Fruit fly (Drosophila melanogaster) whole organism: ENCODE results near the gene Eogt.

Source experiments
- CG8478 ChIP-seq: fragments of >200 bp; optimal IDR thresholded peaks from 2 replicates; lab custom pipeline; 2018; ENCODE audit warnings: inconsistent platforms
- Dll ChIP-seq: fragments of >200 bp; optimal IDR thresholded peaks from 2 replicates; lab custom pipeline; 2017
- EcR ChIP-seq, 2 experiments: fragments of >200 bp; optimal IDR thresholded peaks; 2 replicates each; lab custom pipeline; 2017; ENCODE audit warnings: missing biosample characterization in 2 of 2, missing genetic modification characterization in 2 of 2, missing genetic modification reagents in 2 of 2
- pan ChIP-seq: fragments of >200 bp; optimal IDR thresholded peaks from 2 replicates; lab custom pipeline; 2017
- psq ChIP-seq: fragments of >200 bp; optimal IDR thresholded peaks from 2 replicates; lab custom pipeline; 2017
- usp ChIP-seq: fragments of >200 bp; optimal IDR thresholded peaks from 2 replicates; lab custom pipeline; 2017; ENCODE audit warnings: missing biosample characterization, missing genetic modification characterization, mixed read lengths

The Eogt gene

DNA sequence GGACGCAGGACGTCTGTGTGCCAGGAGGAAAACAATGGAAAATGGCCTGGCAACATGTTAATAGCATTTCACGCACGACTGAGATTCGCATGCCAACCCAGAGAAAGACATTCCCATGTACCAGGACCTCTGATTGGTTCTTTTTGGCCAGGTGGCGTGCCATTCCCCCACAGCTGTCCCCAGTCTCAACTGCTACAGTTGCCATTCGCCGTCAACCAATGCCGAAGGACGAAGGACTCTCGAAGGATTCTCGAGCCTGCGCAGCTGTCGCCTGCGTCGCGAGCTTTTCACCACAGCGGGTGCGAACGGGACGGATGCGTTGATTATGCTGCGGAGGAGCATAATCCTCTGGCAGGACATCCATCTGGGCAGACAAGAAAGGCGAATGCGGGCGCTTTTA, 19.0 kb downstream of the Eogt start, which contains the start of gene VGlut:
Gene VGlut, plus strand, starts transcription at position 399 of the 400 bp plus-strand sequence.
- TF ChIP-seq usp (GFP tag; lab: Kevin White, UChicago) = no peak
- TF ChIP-seq Dll = no peak
- no peak for TF ChIP-seq CG8478 (lab: Kevin White, UChicago)
- no peak for TF ChIP-seq EcR (GFP tag; optimal IDR thresholded peaks at IDR 0.05; lab: Kevin White, UChicago)
- no peak for TF ChIP-seq psq (lab: Kevin White, UChicago)
- TF ChIP-seq pan (lab: Kevin White, UChicago) = no peak

DNA sequence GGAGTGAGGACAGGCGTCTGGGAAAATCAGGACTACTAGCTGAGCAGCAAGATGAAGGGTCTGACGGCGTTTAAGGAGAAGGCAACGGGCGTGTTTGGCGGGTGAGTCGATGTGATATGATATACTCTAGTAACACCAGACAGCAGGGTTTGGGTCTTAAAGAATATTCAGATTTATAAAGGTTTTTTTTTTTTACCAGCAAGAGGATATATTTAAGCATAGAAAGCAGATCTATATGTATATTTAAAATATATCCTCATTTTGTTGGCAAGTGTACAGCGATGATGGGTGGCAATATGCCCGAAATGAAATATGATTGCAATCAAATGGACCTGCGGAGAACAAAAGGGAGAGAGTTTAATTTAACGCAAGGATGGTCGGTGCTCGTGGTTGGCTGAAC, 21.3 kb downstream of the Eogt start:
- TF ChIP-seq EcR (GFP tag; optimal IDR thresholded peaks at IDR 0.05; lab: Kevin White, UChicago) = no peak

DNA sequence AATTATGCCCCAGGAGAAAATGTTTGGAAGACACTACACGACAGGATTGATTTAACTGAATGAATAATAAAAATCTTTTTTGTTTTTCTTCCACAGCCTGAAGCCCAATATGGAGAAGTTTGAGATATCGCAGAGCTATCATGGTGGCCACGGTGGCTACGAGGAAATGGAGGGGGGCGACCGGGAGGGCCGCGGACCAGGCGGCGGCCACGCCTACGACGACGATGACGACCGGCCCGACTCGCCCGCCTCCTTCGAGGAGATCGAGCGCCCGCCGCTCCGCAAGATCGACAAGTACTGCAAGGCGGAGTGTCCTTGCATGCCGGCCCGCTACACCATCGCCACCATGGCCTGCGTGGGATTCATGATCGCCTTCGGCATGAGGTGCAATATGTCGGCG, 23.7 kb downstream of the Eogt start:
- TF ChIP-seq Dll = no peak
- no peak for TF ChIP-seq usp (GFP tag; lab: Kevin White, UChicago)
- TF ChIP-seq EcR (GFP tag; optimal IDR thresholded peaks at IDR 0.05; lab: Kevin White, UChicago) = no peak
- no peak for TF ChIP-seq pan (lab: Kevin White, UChicago)
- no peak for TF ChIP-seq CG8478 (lab: Kevin White, UChicago)
- no peak for TF ChIP-seq psq (lab: Kevin White, UChicago)

DNA sequence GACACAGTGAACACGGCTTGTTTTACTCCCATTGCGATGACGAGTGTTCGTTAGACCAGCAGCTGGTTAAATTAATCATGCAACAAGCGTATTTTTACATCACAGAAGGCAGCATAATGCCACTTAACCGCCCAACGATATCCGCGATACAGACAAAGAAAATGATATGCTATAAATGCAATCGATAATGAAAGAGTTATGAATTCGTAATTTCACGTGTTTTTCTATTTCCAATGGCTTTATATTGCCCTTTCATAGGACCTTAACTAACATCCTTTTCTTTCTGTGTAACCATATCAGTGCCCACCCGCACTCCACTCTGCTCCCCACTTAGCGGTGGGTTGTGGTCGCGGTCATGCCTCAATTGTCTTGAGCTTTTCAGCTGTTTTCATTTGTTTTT, 32.2 kb downstream of the Eogt start:
- TF ChIP-seq CG8478 (lab: Kevin White, UChicago) = no peak
- TF ChIP-seq EcR (GFP tag; optimal IDR thresholded peaks at IDR 0.05; lab: Kevin White, UChicago) = no peak
- TF ChIP-seq pan (lab: Kevin White, UChicago) = no peak
- TF ChIP-seq Dll = no peak
- no peak for TF ChIP-seq psq (lab: Kevin White, UChicago)

DNA sequence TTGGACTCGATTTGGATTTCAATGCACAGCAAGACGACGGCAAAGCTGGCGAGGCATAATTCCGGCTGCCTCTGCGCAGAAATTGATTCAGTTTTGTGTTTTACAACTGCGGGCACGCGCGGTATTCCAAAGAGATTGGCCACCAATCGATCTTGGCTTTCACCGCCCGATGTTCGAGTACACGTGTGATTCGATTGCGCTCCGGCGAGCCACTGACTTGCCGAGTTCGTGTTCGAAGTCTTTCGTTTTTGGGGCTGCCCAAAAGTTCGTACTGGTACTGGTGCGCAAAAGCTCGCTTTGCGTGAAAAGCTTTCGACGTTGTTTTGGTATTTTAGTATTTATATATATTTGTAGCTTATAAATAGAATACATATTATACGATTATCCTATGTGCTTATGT, 34.2 kb downstream of the Eogt start, which contains the start of gene CG18641:
Gene CG18641, minus strand, starts transcription at position 214 of the 400 bp plus-strand sequence.
- no peak for TF ChIP-seq psq (lab: Kevin White, UChicago)
- TF ChIP-seq pan (lab: Kevin White, UChicago) = no peak
- no peak for TF ChIP-seq Dll
- TF ChIP-seq CG8478 (lab: Kevin White, UChicago) = no peak
- TF ChIP-seq usp (GFP tag; lab: Kevin White, UChicago) = no peak
- no peak for TF ChIP-seq EcR (GFP tag; optimal IDR thresholded peaks at IDR 0.05; lab: Kevin White, UChicago)

DNA sequence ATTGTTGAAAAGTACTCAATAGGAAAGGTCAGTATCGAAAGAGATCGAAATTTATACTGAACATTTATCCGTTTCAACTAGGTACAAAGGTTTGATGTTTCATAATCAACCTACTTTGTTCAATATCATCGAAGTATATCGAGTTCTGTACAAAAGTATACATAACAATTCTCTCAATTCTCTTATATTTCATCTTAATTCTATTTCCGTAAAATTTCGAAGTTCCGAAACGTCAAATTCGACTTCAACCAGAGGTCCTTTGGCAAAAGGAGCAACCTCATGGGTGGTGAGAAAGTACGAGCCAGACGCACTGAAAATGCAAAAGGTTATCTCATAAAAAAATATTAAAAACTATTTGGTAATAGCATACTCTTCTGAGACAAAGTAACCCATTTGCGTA, 35.7 kb downstream of the Eogt start, which contains the start of gene CG31948:
Gene CG31948, minus strand, starts transcription at position 101 of the 400 bp plus-strand sequence.
- no peak for TF ChIP-seq pan (lab: Kevin White, UChicago)
- TF ChIP-seq CG8478 (lab: Kevin White, UChicago) = no peak
- no peak for TF ChIP-seq psq (lab: Kevin White, UChicago)
- no peak for TF ChIP-seq EcR (GFP tag; optimal IDR thresholded peaks at IDR 0.05; lab: Kevin White, UChicago)
- TF ChIP-seq usp (GFP tag; lab: Kevin White, UChicago) = no peak
- no peak for TF ChIP-seq Dll

DNA sequence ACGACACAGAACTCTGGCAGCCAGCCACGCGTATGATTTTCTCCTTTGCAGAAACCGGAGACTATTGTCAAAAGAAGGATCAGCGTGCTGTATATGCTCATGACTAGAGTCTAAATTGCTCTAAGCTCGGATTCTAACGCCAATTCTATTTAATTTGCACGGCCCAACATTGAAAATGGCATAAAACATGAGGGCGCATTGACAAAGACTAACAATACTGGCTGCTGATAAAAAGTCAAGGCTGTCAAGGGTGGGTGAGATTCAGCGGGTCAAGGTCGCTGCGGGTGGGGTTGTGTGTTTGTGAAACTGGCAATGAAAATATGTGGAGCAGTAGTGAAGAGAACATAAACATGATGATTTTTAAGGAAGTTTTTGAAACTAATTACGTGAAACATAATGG, 37.0 kb downstream of the Eogt start, which contains the start of gene CG34448:
Gene CG34448, minus strand, starts transcription at position 101 of the 400 bp plus-strand sequence.
- TF ChIP-seq pan (lab: Kevin White, UChicago) = no peak
- TF ChIP-seq psq (lab: Kevin White, UChicago) = no peak
- no peak for TF ChIP-seq CG8478 (lab: Kevin White, UChicago)
- TF ChIP-seq Dll = no peak
- no peak for TF ChIP-seq usp (GFP tag; lab: Kevin White, UChicago)
- TF ChIP-seq EcR (GFP tag; optimal IDR thresholded peaks at IDR 0.05; lab: Kevin White, UChicago) = no peak

DNA sequence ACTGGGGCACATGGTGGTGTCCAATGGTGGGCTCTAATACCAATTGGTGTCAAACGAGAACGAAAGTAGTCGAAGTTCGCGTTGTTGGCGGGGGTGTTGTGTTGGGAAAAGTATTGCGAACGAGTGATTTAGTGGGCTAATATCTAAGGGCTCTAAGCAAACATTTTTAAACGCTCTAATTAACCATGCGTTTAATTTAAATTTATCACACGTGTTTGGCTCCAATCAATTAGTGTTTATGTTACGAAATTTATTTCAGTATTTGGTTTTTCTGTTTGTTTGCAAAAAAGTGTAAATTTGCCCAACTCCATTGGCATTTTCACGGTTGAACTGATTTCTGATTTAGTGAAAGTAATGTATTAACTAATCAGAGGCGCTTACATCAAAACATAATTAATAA, 39.0 kb downstream of the Eogt start, which contains the start of gene CG34447:
Gene CG34447, minus strand, starts transcription at position 101 of the 400 bp plus-strand sequence.
- TF ChIP-seq Dll = no peak
- no peak for TF ChIP-seq EcR (GFP tag; optimal IDR thresholded peaks at IDR 0.05; lab: Kevin White, UChicago)
- TF ChIP-seq usp (GFP tag; lab: Kevin White, UChicago) = no peak
- TF ChIP-seq pan (lab: Kevin White, UChicago) = no peak
- no peak for TF ChIP-seq CG8478 (lab: Kevin White, UChicago)
- TF ChIP-seq psq (lab: Kevin White, UChicago) = no peak

DNA sequence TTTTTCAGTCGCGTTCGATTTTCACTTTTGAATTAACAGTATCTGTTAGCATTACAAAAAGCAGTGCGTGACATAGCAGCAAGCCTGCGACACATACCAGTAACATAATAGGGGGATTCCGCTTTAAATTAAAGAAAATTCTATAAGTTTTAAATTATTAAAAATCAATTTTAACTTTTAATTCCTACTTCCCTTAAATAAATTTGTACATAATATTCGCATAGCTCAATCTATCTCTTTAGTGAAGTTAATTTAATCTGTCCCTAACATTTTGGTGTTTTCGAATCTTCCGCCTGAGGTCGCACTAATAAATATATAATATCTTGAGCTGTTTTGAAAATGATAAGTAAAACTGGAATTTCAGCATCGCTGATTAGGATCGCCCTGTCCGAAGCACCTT, 39.6 kb downstream of the Eogt start, which contains the start of gene CG9886:
Gene CG9886, plus strand, starts transcription at position 341 of the 400 bp plus-strand sequence.
- TF ChIP-seq CG8478 (lab: Kevin White, UChicago) = no peak
- TF ChIP-seq pan (lab: Kevin White, UChicago) = no peak
- no peak for TF ChIP-seq usp (GFP tag; lab: Kevin White, UChicago)
- no peak for TF ChIP-seq psq (lab: Kevin White, UChicago)
- no peak for TF ChIP-seq EcR (GFP tag; optimal IDR thresholded peaks at IDR 0.05; lab: Kevin White, UChicago)
- no peak for TF ChIP-seq Dll

DNA sequence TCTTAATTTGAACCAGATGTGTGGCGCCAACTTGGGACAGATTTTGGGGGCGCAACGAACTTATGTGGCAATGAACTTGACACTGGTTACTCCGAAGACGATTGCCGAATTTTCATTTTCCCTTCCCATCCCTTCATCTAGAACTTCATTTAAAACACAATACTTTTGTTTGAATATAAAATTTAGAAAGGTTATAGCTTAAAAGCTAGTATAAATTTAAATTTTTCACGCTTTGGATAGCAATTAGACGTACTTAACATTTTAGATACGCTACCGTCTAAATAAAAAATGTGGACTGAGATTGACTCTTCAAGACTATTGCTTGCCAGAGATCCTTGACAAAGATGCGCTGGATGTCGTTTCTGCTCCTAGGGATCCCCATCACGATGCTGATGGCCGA, 43.6 kb downstream of the Eogt start, which contains the start of gene CG44139:
Gene CG44139, plus strand, starts transcription at position 301 of the 400 bp plus-strand sequence.
- TF ChIP-seq CG8478 (lab: Kevin White, UChicago) = no peak
- TF ChIP-seq pan (lab: Kevin White, UChicago) = no peak
- TF ChIP-seq Dll = no peak
- TF ChIP-seq EcR (GFP tag; optimal IDR thresholded peaks at IDR 0.05; lab: Kevin White, UChicago) = no peak
- TF ChIP-seq psq (lab: Kevin White, UChicago) = no peak
- TF ChIP-seq usp (GFP tag; lab: Kevin White, UChicago) = no peak

DNA sequence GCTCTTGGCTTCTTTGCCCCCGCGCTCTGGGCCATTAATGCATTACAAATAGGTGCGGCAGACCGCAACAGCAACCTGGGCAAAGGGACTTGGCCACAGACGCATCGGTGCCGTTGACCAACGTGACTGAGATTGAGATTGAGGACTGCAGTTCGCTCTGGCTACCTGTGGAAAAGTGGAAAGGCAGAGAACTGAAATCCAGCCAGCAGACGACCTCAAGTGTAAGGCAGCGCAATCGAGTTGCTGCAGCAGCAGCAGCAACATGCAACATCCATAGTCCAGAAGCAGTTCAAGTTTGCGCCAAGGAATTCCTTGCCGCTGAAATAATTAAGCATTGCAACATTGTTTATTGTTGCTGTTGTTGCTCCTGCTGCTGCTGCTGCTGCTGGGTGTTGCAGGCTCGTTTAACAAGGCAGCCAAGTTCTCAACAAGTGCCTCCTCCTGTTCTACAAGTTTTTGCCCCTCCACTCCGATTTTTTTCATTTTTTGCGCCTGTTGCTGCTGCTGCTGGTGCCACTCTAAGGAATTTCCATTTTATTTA, 44.8 kb downstream of the Eogt start:
- TF ChIP-seq CG8478 (lab: Kevin White, UChicago) = no peak
- TF ChIP-seq usp (GFP tag; lab: Kevin White, UChicago) = no peak
- TF ChIP-seq EcR (GFP tag; optimal IDR thresholded peaks at IDR 0.05; lab: Kevin White, UChicago) = no peak
- no peak for TF ChIP-seq pan (lab: Kevin White, UChicago)
- TF ChIP-seq psq (lab: Kevin White, UChicago) = no peak
- TF ChIP-seq Dll = no peak
